Fruit fly (Drosophila melanogaster): ENCODE measurements around the gene Sfp24Bc.

Gene Sfp24Bc

dm6 chr2L:3632047-3632880 lies 38.1 kb downstream of the Sfp24Bc start (continued):
- TF ChIP-seq YL-1 (GFP tag; optimal IDR thresholded peaks at IDR 0.05) (peak; percentile 53), CG4282 (GFP tag; optimal IDR thresholded peaks at IDR 0.05) (peak; percentile 82), so (GFP tag; IDR thresholded peaks at IDR 0.05) (peak; percentile 98), CG10147 (GFP tag; optimal IDR thresholded peaks at IDR 0.05) (peak; percentile 84), Hr39 (optimal IDR thresholded peaks at IDR 0.05) (no peak), Ptx1 (GFP tag; IDR thresholded peaks at IDR 0.05) (peak; percentile 96), ara (GFP tag; IDR thresholded peaks at IDR 0.05) (peak; percentile 99), az2 (GFP tag; optimal IDR thresholded peaks at IDR 0.05) (peak; percentile 92), CG12942 (GFP tag; optimal IDR thresholded peaks at IDR 0.05) (peak; percentile 88), CG2129 (GFP tag; IDR thresholded peaks at IDR 0.05; ENCODE audit: partially characterized antibody) (no peak), CG5180 (GFP tag; optimal IDR thresholded peaks at IDR 0.05) (peak; percentile 93), CG34422 (GFP tag; IDR thresholded peaks at IDR 0.05) (peak; percentile 98), mam (GFP tag; optimal IDR thresholded peaks at IDR 0.05) (peak; percentile 97), Camta (GFP tag; optimal IDR thresholded peaks at IDR 0.05) (peak; percentile 97), CG8281 (tag; optimal IDR thresholded peaks at IDR 0.05) (peak; percentile 91), CG18764 (GFP tag; optimal IDR thresholded peaks at IDR 0.05) (peak; percentile 98), CG9932 (GFP tag; IDR thresholded peaks at IDR 0.05) (peak; percentile 96), CG11247 (GFP tag; IDR thresholded peaks at IDR 0.05) (peak; percentile 89), CG13424 (tag; optimal IDR thresholded peaks at IDR 0.05) (peak; percentile 94), gt (GFP tag; IDR thresholded peaks at IDR 0.05) (peak; percentile 92), eyg (GFP tag; optimal IDR thresholded peaks at IDR 0.05) (peak; percentile 88), Sry-δ (GFP tag; optimal IDR thresholded peaks at IDR 0.05) (peak; percentile 67), jumu (GFP tag; optimal IDR thresholded peaks at IDR 0.05) (peak; percentile 97), Hr3 (GFP tag; optimal IDR thresholded peaks at IDR 0.05) (peak; percentile 90), Tbp (GFP tag; optimal IDR thresholded peaks at IDR 0.05) (no peak), gfzf (GFP tag; optimal IDR thresholded peaks at IDR 0.05) (peak; percentile 15), CoRest (tag; optimal IDR thresholded peaks at IDR 0.05) (peak; percentile 94), her (GFP tag; optimal IDR thresholded peaks at IDR 0.05) (peak; percentile 90), CG10366 (GFP tag; IDR thresholded peaks at IDR 0.05) (peak; percentile 95), gce (GFP tag; IDR thresholded peaks at IDR 0.05) (peak; percentile 97), CG2199 (GFP tag; IDR thresholded peaks at IDR 0.05) (peak; percentile 98), sima (GFP tag; optimal IDR thresholded peaks at IDR 0.05) (peak; percentile 84), CG17568 (GFP tag; optimal IDR thresholded peaks at IDR 0.05) (peak; percentile 91), CG6854 (GFP tag; optimal IDR thresholded peaks at IDR 0.05) (peak; percentile 92), vnd (GFP tag; IDR thresholded peaks at IDR 0.05; ENCODE audit: partially characterized antibody) (peak; percentile 20; the same call in 1 of the 3 replicates), unc-4 (GFP tag; IDR thresholded peaks at IDR 0.05; ENCODE audit: partially characterized antibody) (no peak), CG1792 (GFP tag; optimal IDR thresholded peaks at IDR 0.05) (peak; percentile 90), Taf1 (GFP tag; IDR thresholded peaks at IDR 0.05) (peak; percentile 92), tap (tag; optimal IDR thresholded peaks at IDR 0.05) (peak; percentile 98), CG10959 (GFP tag; IDR thresholded peaks at IDR 0.05) (peak; percentile 94), CG43689 (GFP tag; IDR thresholded peaks at IDR 0.05) (peak; percentile 77), inv (GFP tag; IDR thresholded peaks at IDR 0.05; ENCODE audit: partially characterized antibody) (0 out of 2 replicates have a peak, but pooled peaks have one; percentile 10), Nf-YA (GFP tag; IDR thresholded peaks at IDR 0.05) (peak; percentile 89), CG17802 (tag; optimal IDR thresholded peaks at IDR 0.05) (peak; percentile 91), CG10321 (GFP tag; IDR thresholded peaks at IDR 0.05) (peak; percentile 72), CG17829 (tag; optimal IDR thresholded peaks at IDR 0.05) (peak; percentile 100), vvl (GFP tag; IDR thresholded peaks at IDR 0.05) (peak; percentile 97), CG1529 (GFP tag; optimal IDR thresholded peaks at IDR 0.05) (peak; percentile 87), twi (tag; optimal IDR thresholded peaks at IDR 0.05) (peak; percentile 74), CG7745 (tag; optimal IDR thresholded peaks at IDR 0.05) (peak; percentile 51)
